Fruit fly (Drosophila melanogaster): ENCODE measurements around the gene PNUTS.

Gene PNUTS

DNA sequence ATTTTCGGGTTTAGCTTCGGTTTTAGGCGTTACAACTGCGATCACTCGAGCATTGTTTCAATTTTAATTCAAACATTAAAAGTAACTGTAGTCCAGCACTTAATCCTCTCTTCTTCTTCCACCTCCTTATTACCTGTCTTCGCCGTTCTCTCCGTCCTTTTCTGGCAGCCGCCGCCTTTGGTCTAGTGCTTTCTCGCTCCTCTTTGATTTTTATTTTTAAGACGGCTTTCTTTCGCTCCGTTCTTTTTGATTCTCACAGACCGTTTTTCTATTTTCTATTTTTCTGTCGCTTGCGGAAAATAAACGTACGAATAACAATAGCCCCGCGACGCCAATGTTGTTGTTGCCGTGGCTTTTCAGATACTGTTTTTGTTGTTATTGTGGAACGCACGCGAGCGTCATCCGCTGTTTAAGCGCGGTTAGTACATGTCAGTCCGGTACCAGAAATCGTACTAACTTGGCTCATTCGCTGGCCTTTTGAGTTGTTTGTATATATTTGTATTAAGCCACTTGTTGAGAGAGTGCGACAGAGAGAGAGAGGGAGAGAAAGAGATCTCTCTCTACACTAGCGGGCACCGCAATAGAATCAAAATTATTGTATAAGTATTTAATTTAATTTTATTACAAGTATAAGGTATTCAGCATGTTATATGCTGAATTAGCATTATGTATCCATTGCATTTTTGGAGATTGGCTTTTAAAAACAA lies 2.2 kb upstream of the PNUTS start, which contains the start of gene aru (continued):
- peak; percentile 23; the same call in 1 of the 3 replicates for TF ChIP-seq Aef1 (GFP tag; IDR thresholded peaks at IDR 0.05)
- peak; percentile 3 for TF ChIP-seq ac (GFP tag; optimal IDR thresholded peaks at IDR 0.05)
- peak; percentile 13; the same call in 1 of the 2 replicates for TF ChIP-seq ato (GFP tag; IDR thresholded peaks at IDR 0.05; ENCODE audit: partially characterized antibody)
- peak; percentile 35; the same call in 1 of the 2 replicates for TF ChIP-seq CG3847 (GFP tag; IDR thresholded peaks at IDR 0.05)
- TF ChIP-seq Rfx (GFP tag; IDR thresholded peaks at IDR 0.05) = peak; percentile 29; the same call in 1 of the 2 replicates
- peak; percentile 68; the same call in 1 of the 3 replicates for TF ChIP-seq Dbx (GFP tag; IDR thresholded peaks at IDR 0.05)
- peak; percentile 65 for TF ChIP-seq Asciz (GFP tag; optimal IDR thresholded peaks at IDR 0.05)
- no peak for TF ChIP-seq CG10959 (GFP tag; IDR thresholded peaks at IDR 0.05)
- no peak for TF ChIP-seq Antp (GFP tag; optimal IDR thresholded peaks at IDR 0.05)
- TF ChIP-seq Bgb (GFP tag; IDR thresholded peaks at IDR 0.05; ENCODE audit: partially characterized antibody) = 0 out of 2 replicates have a peak, but pooled peaks have one; percentile 18
- TF ChIP-seq klu (GFP tag; IDR thresholded peaks at IDR 0.05) = no peak
- TF ChIP-seq Trl (optimal IDR thresholded peaks at IDR 0.05) = peak; percentile 76 to 82
- TF ChIP-seq Trl (GFP tag; optimal IDR thresholded peaks at IDR 0.05) = no peak
- no peak for TF ChIP-seq Ravus (GFP tag; IDR thresholded peaks at IDR 0.05)
- TF ChIP-seq CG1529 (GFP tag; optimal IDR thresholded peaks at IDR 0.05) = no peak
- TF ChIP-seq CG11560 (tag; IDR thresholded peaks at IDR 0.05) = no peak
- no peak for TF ChIP-seq dpn (GFP tag; optimal IDR thresholded peaks at IDR 0.05)
- peak; percentile 0 for TF ChIP-seq corto (GFP tag; optimal IDR thresholded peaks at IDR 0.05)
- TF ChIP-seq esg (GFP tag; conservative IDR thresholded peaks at IDR 0.05) = no peak
- peak; percentile 11 for TF ChIP-seq Oli (tag; optimal IDR thresholded peaks at IDR 0.05)
- no peak for TF ChIP-seq hbn (GFP tag; IDR thresholded peaks at IDR 0.05; ENCODE audit: partially characterized antibody)
- no peak for TF ChIP-seq CG3838 (GFP tag; optimal IDR thresholded peaks at IDR 0.05)
- no peak for TF ChIP-seq CG14441 (GFP tag; IDR thresholded peaks at IDR 0.05)
- no peak for TF ChIP-seq CG43689 (GFP tag; IDR thresholded peaks at IDR 0.05)
- TF ChIP-seq CG31441 (GFP tag; IDR thresholded peaks at IDR 0.05) = peak; percentile 29; the same call in 1 of the 2 replicates
- TF ChIP-seq CG17361 (GFP tag; IDR thresholded peaks at IDR 0.05) = peak; percentile 44; the same call in 1 of the 3 replicates
- TF ChIP-seq trh (GFP tag; optimal IDR thresholded peaks at IDR 0.05) = no peak
- TF ChIP-seq schlank (tag; optimal IDR thresholded peaks at IDR 0.05) = no peak
- 0 out of 2 replicates have a peak, but pooled peaks have one; percentile 15 for TF ChIP-seq seq (GFP tag; IDR thresholded peaks at IDR 0.05)
- no peak for TF ChIP-seq tup (GFP tag; optimal IDR thresholded peaks at IDR 0.05)
- TF ChIP-seq CG12659 (GFP tag; optimal IDR thresholded peaks at IDR 0.05) = peak; percentile 47
- no peak for TF ChIP-seq CG12104 (GFP tag; optimal IDR thresholded peaks at IDR 0.05)
- TF ChIP-seq CG1647 (GFP tag; optimal IDR thresholded peaks at IDR 0.05) = no peak
- TF ChIP-seq CG8944 (GFP tag; optimal IDR thresholded peaks at IDR 0.05) = no peak
- peak in 1 of 2 experiments; percentile 31 for TF ChIP-seq Eip74EF (GFP tag; optimal IDR thresholded peaks at IDR 0.05)
- peak in 1 of 2 experiments; percentile 49 for TF ChIP-seq bsh (GFP tag; optimal IDR thresholded peaks at IDR 0.05)
- no peak for TF ChIP-seq ab (GFP tag; optimal IDR thresholded peaks at IDR 0.05)
- no peak for TF ChIP-seq Poxn (GFP tag; IDR thresholded peaks at IDR 0.05)
- peak in 1 of 2 experiments; percentile 11 for TF ChIP-seq Hr51 (GFP tag; optimal IDR thresholded peaks at IDR 0.05)
- peak; percentile 42 for TF ChIP-seq CG7839 (tag; optimal IDR thresholded peaks at IDR 0.05)
- TF ChIP-seq ind (GFP tag; optimal IDR thresholded peaks at IDR 0.05) = no peak
- TF ChIP-seq CG10267 (tag; optimal IDR thresholded peaks at IDR 0.05) = peak; percentile 39
- TF ChIP-seq sens (GFP tag) = peak; percentile 70
- TF ChIP-seq CG13287 (GFP tag; IDR thresholded peaks at IDR 0.05; ENCODE audit: partially characterized antibody) = peak; percentile 26; the same call in 1 of the 2 replicates
- TF ChIP-seq Nf-YA (GFP tag; IDR thresholded peaks at IDR 0.05) = 0 out of 2 replicates have a peak, but pooled peaks have one; percentile 18
- TF ChIP-seq Atf3 (GFP tag; optimal IDR thresholded peaks at IDR 0.05) = no peak
- peak; percentile 31 for TF ChIP-seq CG10979 (tag; optimal IDR thresholded peaks at IDR 0.05)
- TF ChIP-seq ftz-f1 (GFP tag; optimal IDR thresholded peaks at IDR 0.05) = no peak
- TF ChIP-seq CG15514 (GFP tag; optimal IDR thresholded peaks at IDR 0.05) = peak; percentile 21

All from whole organism, embryonic.